Worm (Caenorhabditis elegans) whole organism, L4/young adult: Measurements from ENCODE around the gene dlat-1.

Source experiments
- W03F9.2 ChIP-seq: fragments of 150-350 bp; optimal IDR thresholded peaks from 2 replicates; lab custom pipeline; 2014; ENCODE audit warnings: missing biosample characterization, missing genetic modification characterization
- him-1 ChIP-seq: sonication (generic microtip); optimal IDR thresholded peaks from 2 replicates; lab custom pipeline; 2016; ENCODE audit warnings: missing genotype, missing genetic modification reagents, missing genetic modification characterization, missing compliant biosample characterization

- TF ChIP-seq W03F9.2 (tag; lab: Kevin White, UChicago), result no peak
- no peak for TF ChIP-seq him-1 (tag; lab: Kevin White, UChicago)
These were observed 9.7 kb downstream of the dlat-1 start for ce11 chrV:14437355-14437754.
